Fruit fly (Drosophila melanogaster): ENCODE data around the gene CG11226.

CG11226 gene

DNA sequence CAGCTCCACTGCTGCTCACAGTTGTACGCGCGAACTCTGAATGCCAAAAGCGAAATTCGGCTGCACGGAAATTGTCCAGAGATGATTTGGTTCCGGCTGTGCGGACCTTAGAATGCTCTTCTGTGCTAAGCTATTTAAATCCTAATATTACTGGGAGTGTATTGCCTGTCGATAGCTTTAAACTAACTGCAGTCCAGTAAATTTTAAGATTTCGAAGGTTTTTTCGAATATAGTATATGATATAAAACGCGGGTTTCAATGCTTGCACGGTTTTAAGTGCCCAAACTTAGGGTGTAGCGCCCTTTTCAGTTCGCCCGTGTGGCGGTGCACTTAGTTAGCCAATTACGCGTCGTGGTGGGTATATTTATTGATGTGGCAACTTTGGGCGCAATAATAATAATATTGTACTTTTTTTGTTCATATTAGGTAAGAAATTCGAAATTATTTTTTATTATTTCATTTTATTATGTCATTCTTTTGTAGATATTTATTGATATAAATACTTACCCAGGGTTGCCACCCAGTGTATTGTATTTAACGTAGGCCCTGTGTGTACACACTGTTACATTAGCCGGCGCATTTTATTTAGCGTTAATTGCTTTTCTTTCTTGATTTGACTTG lies 42.0 kb downstream of the CG11226 start, which contains the start of the genes Chro and Ssl1 (continued):
- TF ChIP-seq CG6765 (GFP tag; optimal IDR thresholded peaks at IDR 0.05), result peak; percentile 99
- TF ChIP-seq dimm (GFP tag; IDR thresholded peaks at IDR 0.05), result peak; percentile 99
- peak; percentile 100 for TF ChIP-seq CG3847 (GFP tag; IDR thresholded peaks at IDR 0.05)
- TF ChIP-seq lmd (GFP tag; IDR thresholded peaks at IDR 0.05), result peak; percentile 100
- peak; percentile 40 for TF ChIP-seq yki (optimal IDR thresholded peaks at IDR 0.05)
- peak; percentile 100 for TF ChIP-seq pb (GFP tag; optimal IDR thresholded peaks at IDR 0.05)
- TF ChIP-seq lbe (GFP tag; optimal IDR thresholded peaks at IDR 0.05), result peak; percentile 99
- peak; percentile 100 for TF ChIP-seq Hmr (GFP tag; optimal IDR thresholded peaks at IDR 0.05)
- TF ChIP-seq Hr51 (GFP tag; optimal IDR thresholded peaks at IDR 0.05), result peak; percentile 100
- TF ChIP-seq CG6254 (GFP tag; optimal IDR thresholded peaks at IDR 0.05), result peak; percentile 98
- peak; percentile 99 for TF ChIP-seq onecut (GFP tag; IDR thresholded peaks at IDR 0.05)
- peak; percentile 99 for TF ChIP-seq bowl (GFP tag; IDR thresholded peaks at IDR 0.05)
- TF ChIP-seq nau (GFP tag; optimal IDR thresholded peaks at IDR 0.05), result peak; percentile 100
- peak; percentile 99 for TF ChIP-seq CG11085 (GFP tag; IDR thresholded peaks at IDR 0.05)
- peak; percentile 100 for TF ChIP-seq Hsf (GFP tag; optimal IDR thresholded peaks at IDR 0.05)
- TF ChIP-seq sisA (GFP tag; IDR thresholded peaks at IDR 0.05), result peak; percentile 100
- peak; percentile 100 for TF ChIP-seq NC2β (GFP tag; optimal IDR thresholded peaks at IDR 0.05)
- peak; percentile 80 for TF ChIP-seq CTCF (GFP tag; optimal IDR thresholded peaks at IDR 0.05)
- peak; percentile 60 to 83 for TF ChIP-seq crp (GFP tag; optimal IDR thresholded peaks at IDR 0.05)
- peak; percentile 100 for TF ChIP-seq CG10274 (GFP tag; optimal IDR thresholded peaks at IDR 0.05)
- TF ChIP-seq Doc3 (GFP tag; IDR thresholded peaks at IDR 0.05; ENCODE audit: partially characterized antibody), result 0 out of 3 replicates have a peak, but pooled peaks have one; percentile 13
- TF ChIP-seq TFAM (GFP tag; optimal IDR thresholded peaks at IDR 0.05), result peak; percentile 97
- TF ChIP-seq CG2116 (GFP tag; optimal IDR thresholded peaks at IDR 0.05), result peak; percentile 98
- peak; percentile 100 for TF ChIP-seq CG13424 (tag; optimal IDR thresholded peaks at IDR 0.05)
- peak; percentile 99 for TF ChIP-seq CG10147 (GFP tag; optimal IDR thresholded peaks at IDR 0.05)
- TF ChIP-seq CG4707 (GFP tag; optimal IDR thresholded peaks at IDR 0.05), result peak; percentile 98
- peak; percentile 99 for TF ChIP-seq CG33557 (GFP tag; optimal IDR thresholded peaks at IDR 0.05)
- peak; percentile 98 to 100 for TF ChIP-seq eve (GFP tag; optimal IDR thresholded peaks at IDR 0.05)
- peak; percentile 100 for TF ChIP-seq CG17829 (tag; optimal IDR thresholded peaks at IDR 0.05)
- peak; percentile 84 for TF ChIP-seq Dip2 (GFP tag; IDR thresholded peaks at IDR 0.05)
- peak; percentile 100 for TF ChIP-seq sob (GFP tag; IDR thresholded peaks at IDR 0.05)
- TF ChIP-seq NFAT (GFP tag; IDR thresholded peaks at IDR 0.05), result peak; percentile 99
- TF ChIP-seq Ets65A (GFP tag), result peak; percentile 100
- TF ChIP-seq Chrac-16 (GFP tag; optimal IDR thresholded peaks at IDR 0.05), result peak; percentile 100
- peak; percentile 100 for TF ChIP-seq Bteb2 (GFP tag; optimal IDR thresholded peaks at IDR 0.05)
- peak; percentile 100 for TF ChIP-seq tio (GFP tag; optimal IDR thresholded peaks at IDR 0.05)
- peak; percentile 99 for TF ChIP-seq scrt (GFP tag; optimal IDR thresholded peaks at IDR 0.05)
- TF ChIP-seq CG14710 (tag; optimal IDR thresholded peaks at IDR 0.05), result peak; percentile 100
- TF ChIP-seq CG42726 (GFP tag; IDR thresholded peaks at IDR 0.05; ENCODE audit: partially characterized antibody), result peak; percentile 46; the same call in 1 of the 2 replicates
- peak; percentile 100 for TF ChIP-seq CG13296 (GFP tag; optimal IDR thresholded peaks at IDR 0.05)
- TF ChIP-seq CG15479 (GFP tag; optimal IDR thresholded peaks at IDR 0.05), result peak; percentile 92
- TF ChIP-seq B-H1 (GFP tag; IDR thresholded peaks at IDR 0.05), result peak; percentile 100
- TF ChIP-seq CG17802 (tag; optimal IDR thresholded peaks at IDR 0.05), result peak; percentile 96
- peak; percentile 99 for TF ChIP-seq CG3281 (GFP tag; optimal IDR thresholded peaks at IDR 0.05)
- TF ChIP-seq CG12391 (tag; optimal IDR thresholded peaks at IDR 0.05), result peak; percentile 100
- TF ChIP-seq GATAe (GFP tag; conservative IDR thresholded peaks at IDR 0.05), result peak; percentile 99
- TF ChIP-seq CG2202 (tag; optimal IDR thresholded peaks at IDR 0.05), result peak; percentile 100
- peak; percentile 100 for TF ChIP-seq CG11093 (GFP tag; IDR thresholded peaks at IDR 0.05)
- TF ChIP-seq CG2875 (GFP tag; optimal IDR thresholded peaks at IDR 0.05), result peak; percentile 100
- TF ChIP-seq CG13123 (GFP tag; optimal IDR thresholded peaks at IDR 0.05), result peak; percentile 99

Measured in whole organism, embryonic.